Fruit fly (Drosophila melanogaster) Kc167 (cell line): ENCODE data around the gene Fip1.

Experiments
- h ChIP-seq: fragments of >200 bp; optimal IDR thresholded peaks from 3 replicates; lab custom pipeline; 2018; ENCODE audit warnings: missing external identifiers
- psq ChIP-seq: fragments of >200 bp; optimal IDR thresholded peaks from 2 replicates; lab custom pipeline; 2017; ENCODE audit warnings: missing external identifiers

DNA sequence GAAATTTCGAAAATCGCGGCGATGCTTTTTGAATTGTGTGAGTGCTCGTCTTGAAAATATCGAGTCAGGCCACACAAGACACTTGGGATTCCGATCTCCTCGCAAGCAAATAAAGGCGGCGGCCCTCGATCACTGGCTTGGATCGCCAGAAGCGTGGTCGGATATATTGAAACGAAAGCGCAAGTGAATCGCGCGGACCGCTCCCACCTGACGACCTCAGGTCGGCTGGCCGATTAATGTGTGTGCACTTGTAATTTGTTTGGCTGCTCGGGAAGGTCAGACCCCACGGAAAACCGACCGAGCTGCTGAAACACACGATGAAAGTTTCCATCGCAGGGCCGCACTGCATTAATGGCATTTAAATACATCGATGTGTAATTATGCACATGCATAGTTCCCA is 9.4 kb upstream of the Fip1 start:
- no peak for TF ChIP-seq h (lab: Kevin White, UChicago)
- no peak for TF ChIP-seq psq (lab: Kevin White, UChicago)
